Worm (Caenorhabditis elegans) whole organism, L4 larva: ENCODE data around the gene ccch-3.

Experiments
- F37D6.2 ChIP-seq: sonication (generic microtip); optimal IDR thresholded peaks from 2 replicates; lab custom pipeline; 2016; ENCODE audit warnings: mild to moderate bottlenecking, missing genetic modification characterization, missing compliant biosample characterization
- F49E8.2 ChIP-seq: sonication (generic microtip); optimal IDR thresholded peaks from 2 replicates; lab custom pipeline; 2016; ENCODE audit warnings: missing compliant biosample characterization, mild to moderate bottlenecking, missing genetic modification characterization, borderline replicate concordance
- R02D3.7 ChIP-seq: fragments of 150-350 bp; sonication (generic microtip); optimal IDR thresholded peaks from 3 replicates; lab custom pipeline; 2014; ENCODE audit warnings: missing biosample characterization, missing genetic modification characterization
- T20F7.1 ChIP-seq: fragments of 200-800 bp; sonication (Bioruptor generic); optimal IDR thresholded peaks from 2 replicates; lab custom pipeline; 2018; ENCODE audit warnings: mild to moderate bottlenecking, missing genetic modification characterization, missing compliant biosample characterization
- ZK337.2 ChIP-seq: fragments of 200-800 bp; sonication (Bioruptor generic); IDR thresholded peaks from 2 replicates; pipeline ENCODE4 v1.3.6; 2022; ENCODE audit warnings: missing genetic modification reagents, missing genetic modification characterization, missing compliant biosample characterization
- aha-1 ChIP-seq: fragments of 150-350 bp; peaks from one replicate; lab custom pipeline; 2014; ENCODE audit warnings: missing biosample characterization, missing genetic modification characterization
- ceh-82 ChIP-seq: sonication (generic microtip); optimal IDR thresholded peaks from 2 replicates; lab custom pipeline; 2017; ENCODE audit warnings: missing biosample characterization, missing genetic modification characterization
- ces-1 ChIP-seq: fragments of 150-350 bp; sonication (generic microtip); optimal IDR thresholded peaks from 4 replicates; lab custom pipeline; 2014; ENCODE audit warnings: missing biosample characterization, missing genetic modification reagents, missing genetic modification characterization
- ctbp-1 ChIP-seq: fragments of 200-800 bp; sonication (Bioruptor generic); IDR thresholded peaks from 2 replicates; pipeline ENCODE4 v1.3.6; 2022; ENCODE audit warnings: missing genetic modification reagents, missing genetic modification characterization, missing compliant biosample characterization
- daf-16 ChIP-seq, 3 experiments: sonication (generic microtip); optimal IDR thresholded peaks; 2 replicates each; lab custom pipeline; 2016 to 2017; ENCODE audit warnings: missing genetic modification characterization in 3 of 3, missing genetic modification reagents in 3 of 3, mild to moderate bottlenecking in 2 of 3, missing compliant biosample characterization in 2 of 3, missing biosample characterization in 1 of 3, moderate library complexity in 1 of 3
- daf-19 ChIP-seq: fragments of 200-800 bp; sonication (Bioruptor generic); conservative IDR thresholded peaks from 2 replicates; pipeline ENCODE4 v1.3.6; 2022; ENCODE audit warnings: missing genetic modification characterization, missing compliant biosample characterization
- daf-8 ChIP-seq: fragments of 200-800 bp; sonication (Bioruptor generic); IDR thresholded peaks from 2 replicates; pipeline ENCODE4 v1.3.6; 2022; ENCODE audit warnings: missing genetic modification characterization, missing compliant biosample characterization
- dve-1 ChIP-seq: sonication (generic microtip); optimal IDR thresholded peaks from 2 replicates; lab custom pipeline; 2017; ENCODE audit warnings: antibody characterized with exemption, mild to moderate bottlenecking, missing genetic modification characterization, missing compliant biosample characterization; ENCODE audit not compliant: insufficient read depth
- fkh-10 ChIP-seq: fragments of 150-350 bp; optimal IDR thresholded peaks from 2 replicates; lab custom pipeline; 2014; ENCODE audit warnings: missing biosample characterization, missing genetic modification reagents, missing genetic modification characterization
- fos-1 ChIP-seq: fragments of 150-350 bp; optimal IDR thresholded peaks from 2 replicates; lab custom pipeline; 2014; ENCODE audit warnings: missing biosample characterization, missing genetic modification characterization
- gei-8 ChIP-seq: fragments of 200-800 bp; sonication (Bioruptor generic); optimal IDR thresholded peaks from 2 replicates; lab custom pipeline; 2018; ENCODE audit warnings: mild to moderate bottlenecking, missing genetic modification characterization, missing compliant biosample characterization
- hif-1 ChIP-seq, 2 experiments: sonication (generic microtip); optimal IDR thresholded peaks; 2 replicates each; lab custom pipeline; 2016 to 2017; ENCODE audit warnings: missing compliant biosample characterization in 2 of 2, missing genetic modification characterization in 2 of 2, missing genetic modification reagents in 2 of 2, missing genotype in 2 of 2, mild to moderate bottlenecking in 1 of 2
- hlh-30 ChIP-seq: sonication (generic microtip); optimal IDR thresholded peaks from 2 replicates; lab custom pipeline; 2017; ENCODE audit warnings: antibody characterized with exemption, mild to moderate bottlenecking, missing genetic modification characterization, missing compliant biosample characterization; ENCODE audit not compliant: insufficient read depth
- lin-13 ChIP-seq: fragments of 150-350 bp; optimal IDR thresholded peaks from 2 replicates; lab custom pipeline; 2014; ENCODE audit warnings: missing biosample characterization, missing genetic modification reagents, missing genetic modification characterization
- lin-15B ChIP-seq: fragments of 150-350 bp; sonication (generic microtip); optimal IDR thresholded peaks from 3 replicates; lab custom pipeline; 2014; ENCODE audit warnings: missing biosample characterization, missing genetic modification characterization
- lin-38 ChIP-seq: fragments of 200-800 bp; sonication (Bioruptor generic); IDR thresholded peaks from 2 replicates; pipeline ENCODE4 v1.3.6; 2022; ENCODE audit warnings: missing genetic modification reagents, missing genetic modification characterization, missing compliant biosample characterization
- lin-39 ChIP-seq: fragments of 150-350 bp; optimal IDR thresholded peaks from 2 replicates; lab custom pipeline; 2014; ENCODE audit warnings: missing biosample characterization, missing genetic modification reagents, missing genetic modification characterization
- lir-3 ChIP-seq: sonication (generic microtip); optimal IDR thresholded peaks from 2 replicates; lab custom pipeline; 2016; ENCODE audit warnings: mild to moderate bottlenecking, missing genetic modification characterization, missing compliant biosample characterization
- lsy-2 ChIP-seq, 2 experiments: fragments of 150-350 bp in 1 of 2; sonication (generic microtip) in 1 of 2; optimal IDR thresholded peaks; 2 replicates each; lab custom pipeline; 2014 to 2017; ENCODE audit warnings: missing biosample characterization in 2 of 2, missing genetic modification characterization in 2 of 2
- mdl-1 ChIP-seq, 2 experiments: fragments of 150-350 bp in 1 of 2; sonication (generic microtip) in 1 of 2; optimal IDR thresholded peaks; 2 replicates each; lab custom pipeline; 2014 to 2017; ENCODE audit warnings: missing biosample characterization in 2 of 2, missing genetic modification characterization in 2 of 2
- mes-2 ChIP-seq: sonication (generic microtip); optimal IDR thresholded peaks from 2 replicates; lab custom pipeline; 2016; ENCODE audit warnings: missing genotype, mild to moderate bottlenecking, missing genetic modification characterization, missing compliant biosample characterization; ENCODE audit not compliant: poor library complexity, severe bottlenecking
- mxl-2 ChIP-seq: fragments of 200-800 bp; sonication (Bioruptor generic); conservative IDR thresholded peaks from 2 replicates; pipeline ENCODE4 v1.3.6; 2022; ENCODE audit warnings: missing genetic modification reagents, missing genetic modification characterization, missing compliant biosample characterization
- mxl-3 ChIP-seq: fragments of 200-800 bp; sonication (Bioruptor generic); optimal IDR thresholded peaks from 2 replicates; lab custom pipeline; 2018; ENCODE audit warnings: mild to moderate bottlenecking, missing genetic modification characterization, missing compliant biosample characterization
- nhr-11 ChIP-seq: fragments of 150-350 bp; optimal IDR thresholded peaks from 2 replicates; lab custom pipeline; 2014; ENCODE audit warnings: missing biosample characterization, missing genetic modification characterization
- nhr-111 ChIP-seq: fragments of 200-800 bp; sonication (Bioruptor generic); optimal IDR thresholded peaks from 2 replicates; lab custom pipeline; 2018; ENCODE audit warnings: mild to moderate bottlenecking, missing genetic modification characterization, missing compliant biosample characterization
- nhr-237 ChIP-seq: sonication (generic microtip); optimal IDR thresholded peaks from 2 replicates; lab custom pipeline; 2017; ENCODE audit warnings: missing biosample characterization, missing genetic modification characterization
- nhr-28 ChIP-seq: fragments of 150-350 bp; optimal IDR thresholded peaks from 2 replicates; lab custom pipeline; 2014; ENCODE audit warnings: missing biosample characterization, missing genetic modification characterization
- nhr-6 ChIP-seq: fragments of 150-350 bp; optimal IDR thresholded peaks from 2 replicates; lab custom pipeline; 2014; ENCODE audit warnings: missing biosample characterization, missing genetic modification characterization
- pqm-1 ChIP-seq: sonication (generic microtip); optimal IDR thresholded peaks from 2 replicates; lab custom pipeline; 2017; ENCODE audit warnings: missing biosample characterization, missing genetic modification characterization
- rbr-2 ChIP-seq: sonication (generic microtip); optimal IDR thresholded peaks from 2 replicates; lab custom pipeline; 2016; ENCODE audit warnings: missing genotype, missing genetic modification characterization, missing compliant biosample characterization
- skn-1 ChIP-seq: fragments of 150-350 bp; optimal IDR thresholded peaks from 2 replicates; lab custom pipeline; 2014; ENCODE audit warnings: missing biosample characterization, missing genetic modification characterization
- snpc-4 ChIP-seq: fragments of 150-350 bp; optimal IDR thresholded peaks from 2 replicates; lab custom pipeline; 2014; ENCODE audit warnings: missing biosample characterization, missing genetic modification characterization
- spr-3 ChIP-seq: fragments of 200-800 bp; sonication (Bioruptor generic); optimal IDR thresholded peaks from 2 replicates; lab custom pipeline; 2018; ENCODE audit warnings: mild to moderate bottlenecking, missing genetic modification characterization, missing compliant biosample characterization
- unc-62 ChIP-seq, 3 experiments: fragments of 150-350 bp in 1 of 3; sonication (generic microtip); optimal IDR thresholded peaks in 2 of 3; peaks in 1 of 3; 1 replicate in 1 of 3; 2 replicates in 2 of 3; lab custom pipeline; 2014 to 2017; ENCODE audit warnings: missing biosample characterization in 3 of 3, missing genetic modification characterization in 3 of 3, missing genetic modification reagents in 3 of 3, missing genotype in 1 of 3
- vab-7 ChIP-seq: fragments of 200-800 bp; sonication (Bioruptor generic); IDR thresholded peaks from 2 replicates; pipeline ENCODE4 v1.3.6; 2022; ENCODE audit warnings: missing genetic modification reagents, missing genetic modification characterization, missing compliant biosample characterization
- zfp-2 ChIP-seq: sonication (generic microtip); optimal IDR thresholded peaks from 2 replicates; lab custom pipeline; 2016; ENCODE audit warnings: mild to moderate bottlenecking, missing genetic modification characterization, missing compliant biosample characterization
- ztf-11 ChIP-seq: fragments of 150-350 bp; optimal IDR thresholded peaks from 2 replicates; lab custom pipeline; 2014; ENCODE audit warnings: missing biosample characterization, missing genetic modification characterization

ccch-3 gene

DNA sequence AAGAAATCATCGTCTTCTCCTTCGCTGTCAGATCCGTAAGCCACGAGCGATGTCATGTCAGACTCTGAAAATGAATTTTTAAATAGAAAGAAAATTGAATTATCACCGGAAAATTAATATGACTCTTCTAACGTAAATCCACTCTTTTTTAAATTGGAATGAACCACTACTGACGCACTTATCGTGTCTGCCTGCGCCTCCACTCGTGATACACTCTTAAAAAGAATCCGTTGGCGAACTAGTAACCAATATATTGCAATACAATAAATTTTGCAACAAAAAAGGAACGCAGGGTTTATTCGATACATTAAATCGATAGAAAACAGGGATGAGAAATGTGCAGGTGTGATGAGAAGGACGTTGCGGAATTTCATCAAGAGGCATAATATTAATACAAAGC lies at the start of gene ccch-3 (continued):
- TF ChIP-seq fkh-10 (GFP tag; lab: Kevin White, UChicago) (peak; percentile 36), ces-1 (GFP tag; lab: Kevin White, UChicago) (no peak)
- TF ChIP-seq, all 104 proteins: peak for 30

ce11 chrV:12708305-12708704 lies 48.8 kb upstream of the ccch-3 start, which contains the start of gene R11D1.2:
TSS of gene R11D1.2 (plus strand) at chrV:12708605.
- TF ChIP-seq F37D6.2 (tag; lab: Kevin White, UChicago) (no peak), ceh-82 (no peak), daf-19 (GFP tag; lab: Robert Waterston, UW) (no peak), hif-1 (tag; optimal IDR thresholded peaks at IDR 0.05; lab: Kevin White, UChicago) (no peak), nhr-237 (no peak), fos-1 (tag; lab: Kevin White, UChicago) (no peak), vab-7 (GFP tag; lab: Robert Waterston, UW) (no peak), lin-38 (GFP tag; lab: Robert Waterston, UW) (no peak), ctbp-1 (GFP tag; lab: Robert Waterston, UW) (no peak), mes-2 (no peak), dve-1 (tag; lab: Kevin White, UChicago) (no peak), spr-3 (GFP tag; lab: Kevin White, UChicago) (no peak), nhr-28 (no peak), snpc-4 (tag; lab: Kevin White, UChicago) (no peak), F49E8.2 (no peak), aha-1 (tag; lab: Kevin White, UChicago) (no peak), lin-13 (GFP tag; lab: Kevin White, UChicago) (no peak)

DNA sequence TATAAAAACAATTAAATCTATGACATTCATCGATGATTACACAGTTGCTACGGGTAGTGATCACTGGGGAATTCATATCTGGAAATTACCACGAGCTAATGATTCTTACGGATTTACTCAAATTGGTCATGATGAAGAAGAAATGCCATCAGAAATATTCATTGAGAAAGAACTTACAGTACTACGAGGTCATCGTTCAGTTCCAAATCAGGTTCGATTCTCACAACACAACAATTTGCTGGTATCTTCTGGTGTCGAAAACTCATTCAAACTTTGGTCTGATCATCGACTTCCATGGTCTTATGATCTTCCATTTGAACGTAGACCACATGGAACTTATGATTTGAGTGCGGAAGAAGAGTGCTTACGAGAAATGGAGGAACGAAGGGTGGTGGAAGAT lies 47.0 kb upstream of the ccch-3 start:
- TF ChIP-seq R02D3.7 (tag; lab: Kevin White, UChicago) = no peak
- TF ChIP-seq gei-8 (GFP tag; lab: Kevin White, UChicago) = no peak
- TF ChIP-seq fos-1 (tag; lab: Kevin White, UChicago) = no peak
- TF ChIP-seq lin-39 (tag; lab: Kevin White, UChicago) = no peak
- TF ChIP-seq daf-19 (GFP tag; lab: Robert Waterston, UW) = no peak
- no peak for TF ChIP-seq zfp-2
- TF ChIP-seq aha-1 (tag; lab: Kevin White, UChicago) = peak; percentile 80
- TF ChIP-seq, all 104 proteins: peak for 1

DNA sequence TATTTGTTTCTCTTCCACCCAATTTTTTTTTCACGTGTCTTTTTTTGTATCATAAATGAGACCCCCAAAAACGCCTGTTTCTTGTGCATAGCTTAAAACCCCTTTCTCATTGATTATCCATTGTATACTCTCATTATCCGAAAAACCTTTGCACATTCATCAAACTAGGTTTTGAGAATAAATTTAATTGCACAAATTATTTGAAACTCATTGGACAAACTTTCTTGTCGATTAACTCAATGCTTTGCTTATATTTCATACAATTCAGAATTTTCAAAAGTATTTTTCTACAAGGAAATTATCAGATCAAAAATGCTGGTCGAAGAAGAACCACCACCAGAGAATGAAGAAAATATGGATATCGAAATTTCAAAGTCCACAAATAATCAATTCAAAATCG lies 44.6 kb upstream of the ccch-3 start, which contains the start of gene R11D1.1:
Gene R11D1.1, plus strand, starts transcription at position 301 of the 400 bp plus-strand sequence.
- no peak for TF ChIP-seq lin-15B
- no peak for TF ChIP-seq ztf-11 (tag; lab: Kevin White, UChicago)
- TF ChIP-seq mxl-3 (GFP tag; lab: Kevin White, UChicago) = no peak
- no peak for TF ChIP-seq nhr-111 (GFP tag; lab: Kevin White, UChicago)
- peak in 1 of 2 experiments; percentile 34 for TF ChIP-seq unc-62 (GFP tag; optimal IDR thresholded peaks at IDR 0.05 in 1 of 2; lab: Kevin White, UChicago)
- no peak for TF ChIP-seq unc-62 (tag; optimal IDR thresholded peaks at IDR 0.05; lab: Kevin White, UChicago)
- TF ChIP-seq mes-2 = no peak
- no peak for TF ChIP-seq mdl-1 (tag; optimal IDR thresholded peaks at IDR 0.05; lab: Kevin White, UChicago)
- no peak for TF ChIP-seq daf-8 (GFP tag; lab: Robert Waterston, UW)

ce11 chrV:12701613-12702012 lies 42.1 kb upstream of the ccch-3 start:
- TF ChIP-seq zfp-2 = no peak
- peak; percentile 44 for TF ChIP-seq ces-1 (GFP tag; lab: Kevin White, UChicago)
- TF ChIP-seq, all 104 proteins: peak for 1

DNA sequence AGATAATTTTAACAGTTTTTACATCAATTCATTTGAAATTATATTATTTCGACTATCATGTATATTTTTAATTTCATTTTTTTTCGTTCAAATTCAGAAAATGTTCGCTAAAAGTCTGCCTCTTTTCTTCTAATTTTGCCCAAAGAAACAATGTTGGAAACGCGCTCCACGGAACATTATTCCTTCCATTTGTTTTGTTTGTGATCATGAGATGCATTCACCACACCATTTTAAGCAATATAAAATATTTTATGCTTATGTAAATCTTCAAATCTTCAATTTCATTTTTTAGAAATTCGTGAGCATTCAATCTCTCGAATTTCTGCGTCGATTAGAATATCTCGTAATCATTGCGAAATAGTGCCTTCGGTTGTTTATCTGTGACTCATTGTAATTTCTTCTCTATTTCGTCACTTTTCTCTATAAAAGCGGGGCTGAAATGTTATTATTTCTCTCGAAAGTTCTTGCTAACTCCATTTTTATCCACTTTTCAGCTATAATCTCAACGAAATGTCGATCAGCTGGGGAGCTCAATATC lies 37.9 kb upstream of the ccch-3 start, which contains the start of gene istr-1:
Gene istr-1, plus strand, starts transcription at position 495 of the 538 bp plus-strand sequence.
- TF ChIP-seq mxl-2 (no peak), ZK337.2 (GFP tag; lab: Robert Waterston, UW) (no peak), lir-3 (tag; lab: Kevin White, UChicago) (no peak), nhr-6 (peak; percentile 30), nhr-11 (tag; lab: Kevin White, UChicago) (peak; percentile 52), lsy-2 (tag; optimal IDR thresholded peaks at IDR 0.05; lab: Kevin White, UChicago) (peak in 1 of 2 experiments; percentile 47), pqm-1 (tag; lab: Kevin White, UChicago) (no peak), skn-1 (tag; lab: Kevin White, UChicago) (no peak), hlh-30 (tag; lab: Kevin White, UChicago) (peak; percentile 74), daf-16 (GFP tag; optimal IDR thresholded peaks at IDR 0.05; lab: Kevin White, UChicago) (no peak), daf-16 (tag; optimal IDR thresholded peaks at IDR 0.05; lab: Kevin White, UChicago) (peak; percentile 39), rbr-2 (tag; lab: Kevin White, UChicago) (peak; percentile 0), T20F7.1 (GFP tag; lab: Kevin White, UChicago) (peak; percentile 38), lin-38 (GFP tag; lab: Robert Waterston, UW) (peak; percentile 49)
